Fruit fly (Drosophila melanogaster) whole organism: ENCODE data around the gene CG14362.

Experiments used
- CG8478 ChIP-seq: fragments of >200 bp; optimal IDR thresholded peaks from 2 replicates; lab custom pipeline; 2018; ENCODE audit warnings: inconsistent platforms
- EcR ChIP-seq, 2 experiments: fragments of >200 bp; optimal IDR thresholded peaks; 2 replicates each; lab custom pipeline; 2017; ENCODE audit warnings: missing biosample characterization in 2 of 2, missing genetic modification characterization in 2 of 2, missing genetic modification reagents in 2 of 2
- pan ChIP-seq: fragments of >200 bp; optimal IDR thresholded peaks from 2 replicates; lab custom pipeline; 2017
- psq ChIP-seq: fragments of >200 bp; optimal IDR thresholded peaks from 2 replicates; lab custom pipeline; 2017

- TF ChIP-seq pan (lab: Kevin White, UChicago) (no peak), psq (no peak), CG8478 (lab: Kevin White, UChicago) (no peak), EcR (GFP tag; optimal IDR thresholded peaks at IDR 0.05; lab: Kevin White, UChicago) (no peak)
These were observed 33.1 kb upstream of the CG14362 start for dm6 chr3R:13888332-13888731.
